Worm (Caenorhabditis elegans): Measurements from ENCODE around the gene nhr-119.

ce11 chrII:2815017-2815416 lies 14.6 kb upstream of the nhr-119 start:
- TF ChIP-seq cog-1 (tag; optimal IDR thresholded peaks at IDR 0.05): no peak
- no peak for TF ChIP-seq ztf-29 (GFP tag; IDR thresholded peaks at IDR 0.05)
- TF ChIP-seq flt-1 (GFP tag; IDR thresholded peaks at IDR 0.05): no peak
- no peak for TF ChIP-seq ref-1 (GFP tag; conservative IDR thresholded peaks at IDR 0.05)
- no peak for TF ChIP-seq T22C8.4 (GFP tag; IDR thresholded peaks at IDR 0.05)
- no peak for TF ChIP-seq ztf-23 (GFP tag; IDR thresholded peaks at IDR 0.05)
- TF ChIP-seq med-1 (GFP tag; optimal IDR thresholded peaks at IDR 0.05; ENCODE audit: insufficient read depth): no peak
- TF ChIP-seq tab-1 (GFP tag; IDR thresholded peaks at IDR 0.05): no peak
- no peak for TF ChIP-seq klf-2 (GFP tag; conservative IDR thresholded peaks at IDR 0.05)
